Fruit fly (Drosophila melanogaster) whole organism, prepupa: Measurements from ENCODE around the gene CG8679.
A peak's percentile ranks its signal among the peaks of the same experiment; 100 is the strongest.

Experiments used
- CG11294 ChIP-seq: fragments of 200-800 bp; sonication (Bioruptor generic); IDR thresholded peaks from 2 replicates; pipeline ENCODE4 v1.3.6; 2022; ENCODE audit warnings: missing biosample characterization, missing genetic modification characterization
- CG11902 ChIP-seq: fragments of 200-800 bp; sonication (Bioruptor generic); optimal IDR thresholded peaks from 3 replicates; lab custom pipeline; 2016; ENCODE audit warnings: missing biosample characterization, missing genetic modification characterization
- CG15336 ChIP-seq: fragments of 200-800 bp; sonication (Bioruptor generic); IDR thresholded peaks from 2 replicates; pipeline ENCODE4 v1.3.6; 2022; ENCODE audit warnings: missing biosample characterization, missing genetic modification characterization
- CG1621 ChIP-seq: fragments of 200-800 bp; sonication (Bioruptor generic); optimal IDR thresholded peaks from 3 replicates; lab custom pipeline; 2018; ENCODE audit warnings: missing biosample characterization, mild to moderate bottlenecking, missing genetic modification characterization
- CG3032 ChIP-seq: fragments of 200-800 bp; optimal IDR thresholded peaks from 2 replicates; lab custom pipeline; 2019; ENCODE audit warnings: missing biosample characterization, mild to moderate bottlenecking, missing genetic modification characterization, moderate library complexity
- CG32006 ChIP-seq: fragments of 200-800 bp; sonication (Bioruptor generic); optimal IDR thresholded peaks from 3 replicates; lab custom pipeline; 2017; ENCODE audit warnings: missing biosample characterization, mild to moderate bottlenecking, missing genetic modification characterization
- CG34406 ChIP-seq: fragments of 200-800 bp; sonication (Bioruptor generic); optimal IDR thresholded peaks from 3 replicates; lab custom pipeline; 2016; ENCODE audit warnings: missing biosample characterization, missing genetic modification characterization
- CG3919 ChIP-seq: fragments of 200-800 bp; sonication (Bioruptor generic); optimal IDR thresholded peaks from 3 replicates; lab custom pipeline; 2016; ENCODE audit warnings: missing biosample characterization, missing genetic modification characterization
- CG4318 ChIP-seq: fragments of 200-800 bp; sonication (Bioruptor generic); optimal IDR thresholded peaks from 3 replicates; lab custom pipeline; 2017; ENCODE audit warnings: missing biosample characterization, mild to moderate bottlenecking, missing genetic modification characterization
- CG6163 ChIP-seq: fragments of 200-800 bp; sonication (Bioruptor generic); IDR thresholded peaks from 3 replicates; pipeline ENCODE4 v1.3.6; 2022; ENCODE audit warnings: missing biosample characterization, missing genetic modification characterization
- CG6276 ChIP-seq: fragments of 200-800 bp; sonication (Bioruptor generic); optimal IDR thresholded peaks from 2 replicates; lab custom pipeline; 2017; ENCODE audit warnings: missing biosample characterization, mild to moderate bottlenecking, missing genetic modification characterization
- CG6792 ChIP-seq: fragments of 200-800 bp; sonication (Bioruptor generic); optimal IDR thresholded peaks from 3 replicates; lab custom pipeline; 2016; ENCODE audit warnings: missing biosample characterization, missing genetic modification characterization
- CG6808 ChIP-seq: fragments of 200-800 bp; sonication (Bioruptor generic); optimal IDR thresholded peaks from 3 replicates; lab custom pipeline; 2017; ENCODE audit warnings: missing biosample characterization, missing genetic modification characterization, mild to moderate bottlenecking, moderate library complexity, missing genetic modification reagents
- CG6854 ChIP-seq: fragments of 200-800 bp; sonication (Bioruptor generic); optimal IDR thresholded peaks from 2 replicates; lab custom pipeline; 2017; ENCODE audit warnings: missing biosample characterization, mild to moderate bottlenecking, missing genetic modification characterization
- CG7368 ChIP-seq: fragments of 200-800 bp; sonication (Bioruptor generic); optimal IDR thresholded peaks from 3 replicates; lab custom pipeline; 2016; ENCODE audit warnings: missing biosample characterization, missing genetic modification characterization
- CG8119 ChIP-seq: fragments of 200-800 bp; sonication (Bioruptor generic); IDR thresholded peaks from 3 replicates; pipeline ENCODE4 v1.3.6; 2022; ENCODE audit warnings: missing biosample characterization, missing genetic modification characterization
- CG8319 ChIP-seq: fragments of 200-800 bp; sonication (Bioruptor generic); optimal IDR thresholded peaks from 3 replicates; lab custom pipeline; 2016; ENCODE audit warnings: missing biosample characterization, missing genetic modification characterization
- CG9139 ChIP-seq: fragments of 200-800 bp; sonication (Bioruptor generic); optimal IDR thresholded peaks from 3 replicates; lab custom pipeline; 2017; ENCODE audit warnings: missing biosample characterization, mild to moderate bottlenecking, missing genetic modification characterization
- Eip75B ChIP-seq: fragments of 200-800 bp; sonication (Bioruptor generic); optimal IDR thresholded peaks from 3 replicates; lab custom pipeline; 2016; ENCODE audit warnings: missing biosample characterization, missing genetic modification characterization
- Eip93F ChIP-seq: fragments of 200-800 bp; sonication (Bioruptor generic); optimal IDR thresholded peaks from 2 replicates; lab custom pipeline; 2016; ENCODE audit warnings: missing biosample characterization, mild to moderate bottlenecking, missing genetic modification characterization
- Ets21C ChIP-seq: fragments of 200-800 bp; sonication (Bioruptor generic); optimal IDR thresholded peaks from 3 replicates; lab custom pipeline; 2016; ENCODE audit warnings: missing biosample characterization, missing genetic modification characterization
- Hr38 ChIP-seq: sonication (Bioruptor generic); optimal IDR thresholded peaks from 2 replicates; lab custom pipeline; 2016; ENCODE audit warnings: missing biosample characterization, missing genetic modification characterization
- Met ChIP-seq: fragments of 200-800 bp; sonication (Bioruptor generic); optimal IDR thresholded peaks from 3 replicates; lab custom pipeline; 2016; ENCODE audit warnings: missing biosample characterization, missing genetic modification characterization
- OdsH ChIP-seq: fragments of 200-800 bp; sonication (Bioruptor generic); optimal IDR thresholded peaks from 3 replicates; lab custom pipeline; 2016; ENCODE audit warnings: missing biosample characterization, missing genetic modification characterization
- Smox ChIP-seq: fragments of 200-800 bp; sonication (Bioruptor generic); optimal IDR thresholded peaks from 3 replicates; lab custom pipeline; 2016; ENCODE audit warnings: missing biosample characterization, missing genetic modification characterization
- Sox102F ChIP-seq: fragments of 200-800 bp; sonication (Bioruptor generic); optimal IDR thresholded peaks from 2 replicates; lab custom pipeline; 2016; ENCODE audit warnings: missing biosample characterization, mild to moderate bottlenecking, missing genetic modification characterization
- Sox14 ChIP-seq: fragments of 200-800 bp; sonication (Bioruptor generic); optimal IDR thresholded peaks from 3 replicates; lab custom pipeline; 2016; ENCODE audit warnings: missing biosample characterization, missing genetic modification characterization
- Sox15 ChIP-seq: fragments of 200-800 bp; sonication (Bioruptor generic); optimal IDR thresholded peaks from 3 replicates; lab custom pipeline; 2016; ENCODE audit warnings: missing biosample characterization, missing genetic modification characterization
- achi ChIP-seq: fragments of 200-800 bp; sonication (Bioruptor generic); optimal IDR thresholded peaks from 3 replicates; lab custom pipeline; 2016; ENCODE audit warnings: missing biosample characterization, missing genetic modification characterization
- cyc ChIP-seq: fragments of 200-800 bp; sonication (Bioruptor generic); optimal IDR thresholded peaks from 3 replicates; lab custom pipeline; 2016; ENCODE audit warnings: missing biosample characterization, missing genetic modification characterization
- dac ChIP-seq: fragments of 200-800 bp; sonication (Bioruptor generic); optimal IDR thresholded peaks from 2 replicates; lab custom pipeline; 2017; ENCODE audit warnings: missing biosample characterization, mild to moderate bottlenecking, missing genetic modification characterization
- eg ChIP-seq: fragments of 200-800 bp; sonication (Bioruptor generic); IDR thresholded peaks from 3 replicates; pipeline ENCODE4 v1.3.6; 2022; ENCODE audit warnings: missing biosample characterization, missing genetic modification characterization
- fd59A ChIP-seq: fragments of 200-800 bp; sonication (Bioruptor generic); optimal IDR thresholded peaks from 2 replicates; lab custom pipeline; 2017; ENCODE audit warnings: missing biosample characterization, mild to moderate bottlenecking, missing genetic modification characterization, missing genetic modification reagents
- lz ChIP-seq: fragments of 200-800 bp; sonication (Bioruptor generic); optimal IDR thresholded peaks from 3 replicates; lab custom pipeline; 2016; ENCODE audit warnings: missing biosample characterization, missing genetic modification characterization
- net ChIP-seq: fragments of 200-800 bp; sonication (Bioruptor generic); optimal IDR thresholded peaks from 3 replicates; lab custom pipeline; 2016; ENCODE audit warnings: missing biosample characterization, missing genetic modification characterization
- salr ChIP-seq, 2 experiments: fragments of 200-800 bp; sonication (Bioruptor generic); optimal IDR thresholded peaks; 3 replicates each; lab custom pipeline; 2016 to 2018; ENCODE audit warnings: missing biosample characterization in 2 of 2, missing genetic modification characterization in 2 of 2, mild to moderate bottlenecking in 1 of 2
- spab ChIP-seq: fragments of 200-800 bp; sonication (Bioruptor generic); optimal IDR thresholded peaks from 2 replicates; lab custom pipeline; 2017; ENCODE audit warnings: missing biosample characterization, mild to moderate bottlenecking, missing genetic modification characterization, missing genetic modification reagents
- ss ChIP-seq, 2 experiments: fragments of 200-800 bp; sonication (Bioruptor generic); optimal IDR thresholded peaks; 2 replicates in 1 of 2; 3 replicates in 1 of 2; lab custom pipeline; 2017 to 2018; ENCODE audit warnings: mild to moderate bottlenecking in 2 of 2, missing biosample characterization in 2 of 2, missing genetic modification characterization in 2 of 2, moderate library complexity in 1 of 2
- svp ChIP-seq: fragments of 200-800 bp; sonication (Bioruptor generic); peaks from one replicate; lab custom pipeline; 2016; ENCODE audit warnings: missing biosample characterization, missing genetic modification characterization
- topi ChIP-seq: fragments of 200-800 bp; sonication (Bioruptor generic); optimal IDR thresholded peaks from 3 replicates; lab custom pipeline; 2016; ENCODE audit warnings: missing biosample characterization, missing genetic modification characterization
- vri ChIP-seq: fragments of 200-800 bp; sonication (Bioruptor generic); optimal IDR thresholded peaks from 3 replicates; lab custom pipeline; 2016; ENCODE audit warnings: missing biosample characterization, mild to moderate bottlenecking, missing genetic modification characterization

The CG8679 gene

dm6 chr2L:21214961-21215362, 3.4 kb downstream of the CG8679 start (continued):
- TF ChIP-seq Sox14 (GFP tag; lab: Kevin White, UChicago): peak; percentile 43
- TF ChIP-seq CG34406 (GFP tag; lab: Kevin White, UChicago): no peak
- peak; percentile 48 for TF ChIP-seq lz (GFP tag; lab: Kevin White, UChicago)
- TF ChIP-seq achi (GFP tag; lab: Kevin White, UChicago): no peak
- TF ChIP-seq ss (GFP tag; optimal IDR thresholded peaks at IDR 0.05; lab: Kevin White, UChicago): no peak
- TF ChIP-seq salr (GFP tag; optimal IDR thresholded peaks at IDR 0.05; lab: Kevin White, UChicago): no peak
- no peak for TF ChIP-seq CG8119 (GFP tag; lab: Robert Waterston, UW)
- TF ChIP-seq eg (GFP tag; lab: Robert Waterston, UW): no peak
- peak; percentile 62 for TF ChIP-seq CG1621 (tag; lab: Kevin White, UChicago)
- TF ChIP-seq CG6792: peak; percentile 14
- peak; percentile 46 for TF ChIP-seq Met
- TF ChIP-seq Hr38 (GFP tag; lab: Kevin White, UChicago): no peak
- TF ChIP-seq fd59A (GFP tag; lab: Kevin White, UChicago): no peak
- TF ChIP-seq CG4318: no peak
- no peak for TF ChIP-seq CG32006 (GFP tag; lab: Kevin White, UChicago)
- TF ChIP-seq CG6808 (GFP tag; lab: Kevin White, UChicago): no peak

dm6 chr2L:21206193-21206592, 12.2 kb downstream of the CG8679 start, which contains the start of gene clumsy:
clumsy (plus strand) TSS chr2L:21206493.
- TF ChIP-seq eg (GFP tag; lab: Robert Waterston, UW) (no peak), cyc (GFP tag; lab: Kevin White, UChicago) (no peak), lz (GFP tag; lab: Kevin White, UChicago) (no peak), CG3032 (tag; lab: Kevin White, UChicago) (no peak), CG32006 (GFP tag; lab: Kevin White, UChicago) (no peak), Sox102F (no peak), Ets21C (no peak)

- TF ChIP-seq CG34406 (GFP tag; lab: Kevin White, UChicago): no peak
- no peak for TF ChIP-seq Sox102F
- TF ChIP-seq spab (GFP tag; lab: Kevin White, UChicago): no peak
- no peak for TF ChIP-seq vri (GFP tag; lab: Kevin White, UChicago)
- no peak for TF ChIP-seq CG3032 (tag; lab: Kevin White, UChicago)
- no peak for TF ChIP-seq CG8319 (GFP tag; lab: Kevin White, UChicago)
- no peak for TF ChIP-seq CG9139 (GFP tag; lab: Kevin White, UChicago)
- TF ChIP-seq CG11294 (GFP tag; lab: Robert Waterston, UW): no peak
- TF ChIP-seq CG3919 (GFP tag; lab: Kevin White, UChicago): no peak
- TF ChIP-seq Hr38 (GFP tag; lab: Kevin White, UChicago): no peak
- no peak for TF ChIP-seq topi (GFP tag; lab: Kevin White, UChicago)
- no peak for TF ChIP-seq eg (GFP tag; lab: Robert Waterston, UW)
- no peak for TF ChIP-seq net (GFP tag; lab: Kevin White, UChicago)
- TF ChIP-seq CG6163: no peak
Observed at dm6 chr2L:21202702-21203101, 15.6 kb downstream of the CG8679 start, which contains the start of gene CG31988. CG31988 (minus strand) TSS chr2L:21202802.

dm6 chr2L:21200275-21200674, 18.1 kb downstream of the CG8679 start, which contains the start of gene CG31624:
CG31624 (minus strand) TSS chr2L:21200375.
- TF ChIP-seq svp (GFP tag; lab: Kevin White, UChicago) (no peak), spab (GFP tag; lab: Kevin White, UChicago) (no peak), ss (GFP tag; optimal IDR thresholded peaks at IDR 0.05; lab: Kevin White, UChicago) (no peak), CG15336 (GFP tag; lab: Robert Waterston, UW) (no peak), CG6854 (GFP tag; lab: Kevin White, UChicago) (no peak), CG7368 (no peak), Smox (GFP tag; lab: Kevin White, UChicago) (no peak), CG6276 (no peak), Eip75B (GFP tag; lab: Kevin White, UChicago) (no peak), CG11294 (GFP tag; lab: Robert Waterston, UW) (no peak), CG11902 (GFP tag; lab: Kevin White, UChicago) (no peak), OdsH (GFP tag; lab: Kevin White, UChicago) (no peak), dac (GFP tag; lab: Kevin White, UChicago) (no peak), Eip93F (no peak), Sox15 (GFP tag; lab: Kevin White, UChicago) (no peak)
